Worm (Caenorhabditis elegans): ENCODE results near the gene ttr-15.
A peak's percentile ranks its signal among the peaks of the same experiment; 100 is the strongest.

The ttr-15 gene

ce11 chrIII:10333961-10334542, 3.6 kb upstream of the ttr-15 start, which contains the start of the genes jmjd-4 and mev-1:
jmjd-4 (minus strand) TSS chrIII:10334018.
mev-1 (plus strand) TSS chrIII:10334277.
- TF ChIP-seq unc-39 (tag; optimal IDR thresholded peaks at IDR 0.05) (no peak), unc-62 (GFP tag; optimal IDR thresholded peaks at IDR 0.05) (no peak), nhr-28 (tag; optimal IDR thresholded peaks at IDR 0.05) (no peak), lin-32 (GFP tag; optimal IDR thresholded peaks at IDR 0.05) (no peak), ham-2 (GFP tag; optimal IDR thresholded peaks at IDR 0.05) (no peak), ztf-11 (tag; optimal IDR thresholded peaks at IDR 0.05) (peak; percentile 17), mls-2 (tag; optimal IDR thresholded peaks at IDR 0.05) (peak; percentile 42), ces-1 (GFP tag; optimal IDR thresholded peaks at IDR 0.05) (peak; percentile 3), mab-5 (tag; optimal IDR thresholded peaks at IDR 0.05) (peak; percentile 8), pha-4 (tag; optimal IDR thresholded peaks at IDR 0.05) (peak; percentile 72), blmp-1 (tag; optimal IDR thresholded peaks at IDR 0.05) (no peak), cnd-1 (tag; optimal IDR thresholded peaks at IDR 0.05) (no peak), unc-120 (tag; optimal IDR thresholded peaks at IDR 0.05; ENCODE audit: poor library complexity, severe bottlenecking) (no peak), drap-1 (GFP tag; optimal IDR thresholded peaks at IDR 0.05) (peak; percentile 5), nhr-237 (tag; optimal IDR thresholded peaks at IDR 0.05) (peak; percentile 28), lsy-2 (tag; optimal IDR thresholded peaks at IDR 0.05) (peak; percentile 75), zip-8 (tag; optimal IDR thresholded peaks at IDR 0.05) (no peak), sptf-1 (tag; optimal IDR thresholded peaks at IDR 0.05) (peak; percentile 76), M03D4.4 (tag; optimal IDR thresholded peaks at IDR 0.05) (peak; percentile 65), hlh-1 (tag; optimal IDR thresholded peaks at IDR 0.05) (peak; percentile 73), flh-1 (GFP tag; optimal IDR thresholded peaks at IDR 0.05) (no peak), ceh-83 (GFP tag; optimal IDR thresholded peaks at IDR 0.05) (no peak), mep-1 (tag; optimal IDR thresholded peaks at IDR 0.05) (peak; percentile 61), lin-13 (tag; optimal IDR thresholded peaks at IDR 0.05) (peak; percentile 67), elt-3 (tag; optimal IDR thresholded peaks at IDR 0.05) (no peak), tbx-8 (GFP tag; optimal IDR thresholded peaks at IDR 0.05) (no peak)

- TF ChIP-seq ham-2 (GFP tag; optimal IDR thresholded peaks at IDR 0.05) (no peak), ceh-43 (GFP tag; optimal IDR thresholded peaks at IDR 0.05) (no peak), cnd-1 (tag; optimal IDR thresholded peaks at IDR 0.05) (no peak), elt-1 (tag; optimal IDR thresholded peaks at IDR 0.05; ENCODE audit: borderline replicate concordance, insufficient read depth) (no peak), blmp-1 (tag; optimal IDR thresholded peaks at IDR 0.05) (no peak), nhr-76 (tag; optimal IDR thresholded peaks at IDR 0.05) (no peak), ztf-11 (tag; optimal IDR thresholded peaks at IDR 0.05) (no peak), lin-32 (GFP tag; optimal IDR thresholded peaks at IDR 0.05) (no peak), elt-3 (tag; optimal IDR thresholded peaks at IDR 0.05) (no peak), pha-4 (tag; optimal IDR thresholded peaks at IDR 0.05) (no peak), lin-13 (tag; optimal IDR thresholded peaks at IDR 0.05) (no peak), flh-1 (GFP tag; optimal IDR thresholded peaks at IDR 0.05) (no peak), unc-62 (GFP tag; optimal IDR thresholded peaks at IDR 0.05) (no peak), unc-120 (tag; optimal IDR thresholded peaks at IDR 0.05; ENCODE audit: poor library complexity, severe bottlenecking) (no peak)
Observed at ce11 chrIII:10335086-10335485, 2.6 kb upstream of the ttr-15 start, which contains the start of gene ced-9. ced-9 (plus strand) TSS chrIII:10335172.

- TF ChIP-seq hlh-1 (tag; optimal IDR thresholded peaks at IDR 0.05) (no peak), tbx-8 (GFP tag; optimal IDR thresholded peaks at IDR 0.05) (no peak), sptf-1 (tag; optimal IDR thresholded peaks at IDR 0.05) (no peak), ceh-39 (tag; optimal IDR thresholded peaks at IDR 0.05) (no peak), mls-2 (tag; optimal IDR thresholded peaks at IDR 0.05) (no peak), nhr-76 (tag; optimal IDR thresholded peaks at IDR 0.05) (no peak), cnd-1 (tag; optimal IDR thresholded peaks at IDR 0.05) (no peak), nhr-28 (tag; optimal IDR thresholded peaks at IDR 0.05) (no peak), elt-3 (tag; optimal IDR thresholded peaks at IDR 0.05) (no peak), lin-32 (GFP tag; optimal IDR thresholded peaks at IDR 0.05) (no peak), ham-2 (GFP tag; optimal IDR thresholded peaks at IDR 0.05) (no peak), nhr-237 (tag; optimal IDR thresholded peaks at IDR 0.05) (no peak), mep-1 (tag; optimal IDR thresholded peaks at IDR 0.05) (no peak), ceh-43 (GFP tag; optimal IDR thresholded peaks at IDR 0.05) (no peak)
Observed at ce11 chrIII:10336109-10336508, 1.5 kb upstream of the ttr-15 start.

- TF ChIP-seq elt-3 (tag; optimal IDR thresholded peaks at IDR 0.05): no peak
- TF ChIP-seq ceh-43 (GFP tag; optimal IDR thresholded peaks at IDR 0.05): no peak
- no peak for TF ChIP-seq nhr-237 (tag; optimal IDR thresholded peaks at IDR 0.05)
- no peak for TF ChIP-seq lin-32 (GFP tag; optimal IDR thresholded peaks at IDR 0.05)
- peak; percentile 89 for TF ChIP-seq zip-8 (tag; optimal IDR thresholded peaks at IDR 0.05)
Observed at ce11 chrIII:10338992-10339852, 1.6 kb downstream of the ttr-15 start.
